Worm (Caenorhabditis elegans): ENCODE data around the gene lron-10.
A peak's percentile ranks its signal among the peaks of the same experiment; 100 is the strongest.

Gene lron-10

DNA sequence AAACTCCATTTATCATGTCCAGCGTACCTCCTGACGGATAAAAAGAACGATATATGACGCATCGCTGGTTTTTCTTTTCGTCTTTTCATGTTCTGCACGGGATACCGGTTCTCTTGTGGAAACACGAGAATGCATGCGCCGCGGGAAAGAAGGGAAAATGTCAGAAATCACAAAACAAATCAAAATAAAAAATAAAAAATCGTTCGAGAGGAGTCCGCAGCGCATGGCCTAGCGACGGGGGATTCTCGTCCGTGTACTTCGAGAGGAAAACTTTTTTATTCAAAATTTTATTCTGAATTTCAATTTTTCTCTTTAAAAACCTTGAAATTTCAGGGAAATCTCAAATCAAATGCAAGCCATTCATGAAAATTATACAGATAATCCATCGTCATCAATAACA is at the start of gene lron-10, which contains the start of gene hpr-9:
TSS of gene lron-10 (minus strand) at position 162 of the 400 bp plus-strand sequence.
TSS of gene hpr-9 (plus strand) at position 344 of the 400 bp plus-strand sequence.
- TF ChIP-seq dao-5 (tag; optimal IDR thresholded peaks at IDR 0.05) (no peak), W03F9.2 (tag; optimal IDR thresholded peaks at IDR 0.05) (peak; percentile 78), him-1 (tag; optimal IDR thresholded peaks at IDR 0.05) (peak; percentile 78)

DNA sequence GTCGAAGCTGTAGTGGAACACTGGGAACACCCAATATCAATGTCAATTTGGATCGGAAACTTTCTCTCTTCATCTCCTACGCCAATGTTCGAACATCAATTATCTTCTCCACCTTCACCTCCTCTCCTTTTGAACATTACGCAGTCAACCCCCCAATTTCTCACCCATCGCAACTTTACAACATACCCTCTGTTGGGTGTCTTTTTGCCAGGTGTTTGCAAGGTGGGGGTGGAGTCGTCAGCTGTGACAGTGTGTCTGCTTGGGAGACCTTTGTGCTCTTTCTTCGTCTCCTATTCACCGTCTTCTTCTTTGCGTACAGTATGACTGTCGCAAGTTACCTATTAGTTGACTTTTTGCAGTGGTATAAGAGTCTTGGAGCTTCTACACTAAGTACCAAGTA is 45.5 kb upstream of the lron-10 start:
- no peak for TF ChIP-seq dao-5 (tag; optimal IDR thresholded peaks at IDR 0.05)
- no peak for TF ChIP-seq W03F9.2 (tag; optimal IDR thresholded peaks at IDR 0.05)
- TF ChIP-seq him-1 (tag; optimal IDR thresholded peaks at IDR 0.05), result no peak

DNA sequence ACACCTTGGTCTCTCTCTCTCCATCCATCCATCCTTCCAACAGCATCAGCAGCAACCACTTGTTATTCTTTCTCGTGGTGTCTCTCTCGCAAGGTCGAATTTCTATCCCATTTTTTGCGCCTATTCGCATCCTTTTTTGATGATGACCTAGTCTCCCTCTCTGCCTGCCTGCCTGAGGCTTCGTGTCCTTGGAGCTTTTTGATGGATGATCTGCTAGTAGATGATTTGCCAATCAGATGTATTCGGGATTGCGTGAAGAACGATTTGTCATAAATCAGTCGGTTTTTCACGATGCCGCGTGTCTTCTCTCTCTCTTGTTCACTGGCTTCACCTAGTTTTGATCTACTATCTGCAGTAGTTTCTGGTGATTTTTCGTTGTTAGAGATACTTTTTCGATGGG is 40.1 kb upstream of the lron-10 start:
- TF ChIP-seq dao-5 (tag; optimal IDR thresholded peaks at IDR 0.05) (no peak), W03F9.2 (tag; optimal IDR thresholded peaks at IDR 0.05) (no peak), him-1 (tag; optimal IDR thresholded peaks at IDR 0.05) (no peak)

DNA sequence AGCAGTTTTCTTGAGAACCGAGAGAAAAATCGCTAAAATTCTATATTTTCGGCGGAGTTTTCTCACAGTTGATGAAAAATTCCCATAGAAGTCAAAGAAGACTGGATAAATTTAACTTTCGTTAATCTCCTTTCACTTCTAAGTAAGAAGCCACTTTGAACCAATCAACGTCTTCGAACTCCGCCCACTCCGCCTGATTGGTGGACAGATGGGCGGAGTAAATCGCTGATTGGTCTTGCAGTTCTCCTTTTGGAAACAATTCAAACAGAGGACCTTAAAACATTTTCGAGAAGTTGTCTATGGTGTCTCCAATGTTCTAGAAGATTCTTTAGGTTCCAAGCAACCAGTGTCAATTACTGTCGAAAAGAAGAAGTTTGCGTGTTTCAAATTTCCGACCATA is 37.2 kb upstream of the lron-10 start:
- no peak for TF ChIP-seq dao-5 (tag; optimal IDR thresholded peaks at IDR 0.05)

- TF ChIP-seq dao-5 (tag; optimal IDR thresholded peaks at IDR 0.05) (no peak), W03F9.2 (tag; optimal IDR thresholded peaks at IDR 0.05) (no peak), him-1 (tag; optimal IDR thresholded peaks at IDR 0.05) (no peak)
These were observed 36.5 kb upstream of the lron-10 start for ce11 chrIII:10657661-10658060.

- TF ChIP-seq him-1 (tag; optimal IDR thresholded peaks at IDR 0.05) (no peak), W03F9.2 (tag; optimal IDR thresholded peaks at IDR 0.05) (no peak)
These were observed 34.9 kb upstream of the lron-10 start for ce11 chrIII:10656069-10656468.

DNA sequence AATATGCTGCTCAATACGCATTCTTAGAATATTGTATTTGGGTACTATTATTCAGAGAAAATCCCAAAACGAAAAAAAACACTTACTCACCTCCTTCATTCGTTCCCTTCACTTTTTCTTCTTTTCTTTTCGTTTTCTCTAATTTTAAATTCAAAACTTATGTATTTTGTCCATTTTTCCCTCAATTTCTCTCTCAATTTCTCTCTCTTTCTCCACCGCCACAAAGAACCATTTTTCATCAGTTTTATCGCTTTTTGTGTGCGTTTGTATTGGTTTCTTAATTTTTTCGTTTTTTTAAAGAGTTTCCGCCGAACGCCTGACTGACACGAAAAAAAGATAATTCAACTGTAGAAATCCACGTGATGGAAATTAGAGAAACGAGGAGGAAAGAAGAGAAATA is 33.5 kb upstream of the lron-10 start, which contains the start of gene cnt-2:
TSS of gene cnt-2 (plus strand) at position 301 of the 400 bp plus-strand sequence.
- TF ChIP-seq him-1 (tag; optimal IDR thresholded peaks at IDR 0.05) (no peak), dao-5 (tag; optimal IDR thresholded peaks at IDR 0.05) (no peak), W03F9.2 (tag; optimal IDR thresholded peaks at IDR 0.05) (no peak)

ce11 chrIII:10653479-10653878 is 32.3 kb upstream of the lron-10 start:
- TF ChIP-seq W03F9.2 (tag; optimal IDR thresholded peaks at IDR 0.05) (no peak), dao-5 (tag; optimal IDR thresholded peaks at IDR 0.05) (no peak), him-1 (tag; optimal IDR thresholded peaks at IDR 0.05) (no peak)

DNA sequence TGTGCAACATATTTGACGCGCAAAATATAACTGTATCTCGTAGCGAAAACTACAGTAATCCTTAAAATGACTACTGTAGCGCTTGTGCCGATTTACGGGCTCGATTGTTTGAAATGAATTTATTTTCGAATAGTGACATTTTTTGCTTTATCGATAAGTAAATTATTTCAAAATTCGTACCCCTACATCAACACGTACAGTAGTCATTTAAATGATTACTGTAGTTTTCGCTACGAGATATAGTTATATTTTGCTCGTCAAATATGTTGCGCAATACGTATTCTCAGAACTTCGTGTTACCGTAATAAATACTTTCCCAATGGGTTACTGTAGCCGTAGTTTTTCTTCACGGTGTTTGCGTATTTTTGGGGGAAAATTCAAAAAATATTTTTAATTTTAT is 31.7 kb upstream of the lron-10 start:
- no peak for TF ChIP-seq him-1 (tag; optimal IDR thresholded peaks at IDR 0.05)

ce11 chrIII:10651634-10652033 is 30.5 kb upstream of the lron-10 start:
- TF ChIP-seq W03F9.2 (tag; optimal IDR thresholded peaks at IDR 0.05), result no peak
- no peak for TF ChIP-seq him-1 (tag; optimal IDR thresholded peaks at IDR 0.05)
- TF ChIP-seq dao-5 (tag; optimal IDR thresholded peaks at IDR 0.05), result no peak

ce11 chrIII:10649219-10649618 is 28.1 kb upstream of the lron-10 start, which contains the start of gene emg-1:
Gene emg-1 (plus strand): TSS chrIII:10649519.
- TF ChIP-seq him-1 (tag; optimal IDR thresholded peaks at IDR 0.05) (no peak), W03F9.2 (tag; optimal IDR thresholded peaks at IDR 0.05) (no peak), dao-5 (tag; optimal IDR thresholded peaks at IDR 0.05) (no peak)

DNA sequence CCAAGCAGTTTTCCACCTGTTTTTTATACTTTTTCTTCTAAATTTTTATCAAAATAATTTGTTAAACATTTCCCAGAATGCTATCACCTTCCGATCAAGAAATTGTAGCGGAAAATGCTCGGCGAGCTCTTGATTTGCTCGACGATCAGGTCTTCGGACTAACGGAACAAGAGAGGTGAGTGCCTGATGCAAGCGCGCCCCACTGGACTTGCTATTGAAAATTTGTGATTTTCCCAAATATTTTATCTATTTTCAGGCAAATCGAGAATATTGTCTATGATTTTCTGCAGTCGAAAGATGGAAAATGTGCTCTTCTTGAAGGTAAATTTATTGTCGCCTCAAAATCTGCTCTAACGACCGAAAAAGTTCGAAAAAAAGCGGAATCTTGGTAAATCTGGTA is 24.9 kb upstream of the lron-10 start, which contains the start of gene orc-4:
TSS of gene orc-4 (plus strand) at position 77 of the 400 bp plus-strand sequence.
- TF ChIP-seq dao-5 (tag; optimal IDR thresholded peaks at IDR 0.05) (no peak), him-1 (tag; optimal IDR thresholded peaks at IDR 0.05) (no peak), W03F9.2 (tag; optimal IDR thresholded peaks at IDR 0.05) (no peak)

- TF ChIP-seq W03F9.2 (tag; optimal IDR thresholded peaks at IDR 0.05), result peak; percentile 70
- no peak for TF ChIP-seq dao-5 (tag; optimal IDR thresholded peaks at IDR 0.05)
These were observed 21.6 kb upstream of the lron-10 start, which contains the start of the genes dhs-11 and orc-1 for ce11 chrIII:10642781-10643180. Gene dhs-11 (minus strand): TSS chrIII:10642865. Gene orc-1 (plus strand): TSS chrIII:10643129.

- no peak for TF ChIP-seq W03F9.2 (tag; optimal IDR thresholded peaks at IDR 0.05)
- no peak for TF ChIP-seq him-1 (tag; optimal IDR thresholded peaks at IDR 0.05)
- TF ChIP-seq dao-5 (tag; optimal IDR thresholded peaks at IDR 0.05), result no peak
These were observed 17.3 kb upstream of the lron-10 start, which contains the start of gene Y39A1A.27 for ce11 chrIII:10638339-10639021. Gene Y39A1A.27 (plus strand): TSS chrIII:10638971.

DNA sequence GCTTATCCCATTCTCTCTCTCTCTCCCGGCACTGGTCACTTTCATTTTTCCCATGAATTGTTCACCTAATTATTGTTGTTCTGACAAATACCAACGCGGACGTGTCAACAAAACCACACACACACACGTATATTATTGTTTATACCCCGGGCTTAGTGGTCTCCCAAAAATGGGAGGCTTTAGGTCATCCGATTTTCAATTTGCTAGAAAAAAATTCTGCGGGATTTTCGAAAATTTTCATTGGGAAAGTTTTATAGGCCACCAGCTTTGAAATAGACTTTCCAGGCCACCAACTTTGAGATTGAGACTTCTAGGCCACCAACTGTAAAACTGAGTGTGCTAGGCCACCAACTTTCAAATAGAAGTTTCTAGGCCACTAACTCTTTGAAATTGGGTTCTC is 16.8 kb upstream of the lron-10 start:
- TF ChIP-seq dao-5 (tag; optimal IDR thresholded peaks at IDR 0.05) (no peak), W03F9.2 (tag; optimal IDR thresholded peaks at IDR 0.05) (no peak), him-1 (tag; optimal IDR thresholded peaks at IDR 0.05) (no peak)

Data from whole organism, L4/young adult.